Worm (Caenorhabditis elegans) whole organism, mixed stage, embryonic: ENCODE data around the gene pir-2.
A peak's percentile ranks its signal among the peaks of the same experiment; 100 is the strongest.

Experiments used
- M03D4.4 ChIP-seq: sonication (generic microtip); optimal IDR thresholded peaks from 2 replicates; lab custom pipeline; 2017; ENCODE audit warnings: mild to moderate bottlenecking, missing genetic modification characterization, missing compliant biosample characterization
- bed-3 ChIP-seq: fragments of 200-800 bp; sonication (Bioruptor generic); optimal IDR thresholded peaks from 3 replicates; lab custom pipeline; 2018; ENCODE audit warnings: mild to moderate bottlenecking, missing genetic modification characterization, moderate library complexity, missing compliant biosample characterization
- blmp-1 ChIP-seq: fragments of 150-350 bp; optimal IDR thresholded peaks from 2 replicates; lab custom pipeline; 2014; ENCODE audit warnings: missing biosample characterization, missing genetic modification characterization
- ceh-39 ChIP-seq: fragments of 150-350 bp; optimal IDR thresholded peaks from 2 replicates; lab custom pipeline; 2014; ENCODE audit warnings: missing biosample characterization, missing genetic modification characterization
- ceh-43 ChIP-seq: fragments of 200-800 bp; sonication (Bioruptor generic); optimal IDR thresholded peaks from 2 replicates; lab custom pipeline; 2018; ENCODE audit warnings: mild to moderate bottlenecking, missing genetic modification characterization, moderate library complexity, missing compliant biosample characterization
- ceh-83 ChIP-seq: fragments of 200-800 bp; sonication (Bioruptor generic); optimal IDR thresholded peaks from 2 replicates; lab custom pipeline; 2018; ENCODE audit warnings: mild to moderate bottlenecking, missing genetic modification characterization, missing compliant biosample characterization
- ces-1 ChIP-seq: fragments of 150-350 bp; optimal IDR thresholded peaks from 2 replicates; lab custom pipeline; 2014; ENCODE audit warnings: missing biosample characterization, missing genetic modification reagents, missing genetic modification characterization
- cnd-1 ChIP-seq: fragments of 200-800 bp; sonication (Bioruptor generic); optimal IDR thresholded peaks from 2 replicates; lab custom pipeline; 2018; ENCODE audit warnings: mild to moderate bottlenecking, missing genetic modification characterization, missing compliant biosample characterization
- drap-1 ChIP-seq: fragments of 200-800 bp; sonication (Bioruptor generic); optimal IDR thresholded peaks from 3 replicates; lab custom pipeline; 2018; ENCODE audit warnings: mild to moderate bottlenecking, missing genetic modification characterization, missing compliant biosample characterization
- elt-1 ChIP-seq: sonication (generic microtip); optimal IDR thresholded peaks from 2 replicates; lab custom pipeline; 2017; ENCODE audit warnings: missing genetic modification characterization, mild to moderate bottlenecking, missing compliant biosample characterization, antibody characterized with exemption, moderate library complexity, borderline replicate concordance; ENCODE audit not compliant: insufficient read depth
- elt-3 ChIP-seq: fragments of 150-350 bp; optimal IDR thresholded peaks from 2 replicates; lab custom pipeline; 2014; ENCODE audit warnings: missing biosample characterization, missing genetic modification characterization
- flh-1 ChIP-seq: fragments of 200-800 bp; sonication (Bioruptor generic); optimal IDR thresholded peaks from 2 replicates; lab custom pipeline; 2018; ENCODE audit warnings: mild to moderate bottlenecking, missing genetic modification characterization, moderate library complexity, missing compliant biosample characterization
- ham-2 ChIP-seq: fragments of 200-800 bp; sonication (Bioruptor generic); optimal IDR thresholded peaks from 2 replicates; lab custom pipeline; 2018; ENCODE audit warnings: mild to moderate bottlenecking, missing genetic modification characterization, missing compliant biosample characterization
- hlh-1 ChIP-seq: fragments of 150-350 bp; optimal IDR thresholded peaks from 2 replicates; lab custom pipeline; 2014; ENCODE audit warnings: missing biosample characterization, missing genetic modification reagents, missing genetic modification characterization
- lin-13 ChIP-seq: fragments of 150-350 bp; optimal IDR thresholded peaks from 2 replicates; lab custom pipeline; 2014; ENCODE audit warnings: missing biosample characterization, missing genetic modification characterization
- lin-32 ChIP-seq: fragments of 200-800 bp; sonication (Bioruptor generic); optimal IDR thresholded peaks from 2 replicates; lab custom pipeline; 2018; ENCODE audit warnings: mild to moderate bottlenecking, missing genetic modification characterization, missing compliant biosample characterization
- lsy-2 ChIP-seq: fragments of 150-350 bp; optimal IDR thresholded peaks from 2 replicates; lab custom pipeline; 2014; ENCODE audit warnings: missing biosample characterization, missing genetic modification characterization
- mep-1 ChIP-seq: fragments of 150-350 bp; optimal IDR thresholded peaks from 2 replicates; lab custom pipeline; 2017; ENCODE audit warnings: missing biosample characterization, missing genetic modification reagents, missing genetic modification characterization, inconsistent platforms
- mls-2 ChIP-seq: sonication (generic microtip); optimal IDR thresholded peaks from 2 replicates; lab custom pipeline; 2016; ENCODE audit warnings: mild to moderate bottlenecking, missing genetic modification characterization, moderate library complexity, missing compliant biosample characterization
- nhr-12 ChIP-seq: fragments of 150-350 bp; optimal IDR thresholded peaks from 2 replicates; lab custom pipeline; 2014; ENCODE audit warnings: missing biosample characterization, missing genetic modification characterization
- nhr-2 ChIP-seq: fragments of 150-350 bp; optimal IDR thresholded peaks from 2 replicates; lab custom pipeline; 2014; ENCODE audit warnings: missing biosample characterization, missing genetic modification characterization
- nhr-237 ChIP-seq: fragments of 150-350 bp; optimal IDR thresholded peaks from 2 replicates; lab custom pipeline; 2014; ENCODE audit warnings: missing biosample characterization, missing genetic modification characterization
- nhr-28 ChIP-seq: fragments of 150-350 bp; optimal IDR thresholded peaks from 2 replicates; lab custom pipeline; 2014; ENCODE audit warnings: missing biosample characterization, missing genetic modification characterization
- nhr-76 ChIP-seq: sonication (generic microtip); optimal IDR thresholded peaks from 2 replicates; lab custom pipeline; 2017; ENCODE audit warnings: missing biosample characterization, missing genetic modification characterization
- pha-4 ChIP-seq: fragments of 150-350 bp; optimal IDR thresholded peaks from 2 replicates; lab custom pipeline; 2018; ENCODE audit warnings: missing biosample characterization, missing genetic modification reagents, missing genetic modification characterization
- sem-2 ChIP-seq: fragments of 200-800 bp; sonication (Bioruptor generic); optimal IDR thresholded peaks from 2 replicates; lab custom pipeline; 2018; ENCODE audit warnings: mild to moderate bottlenecking, missing genetic modification characterization, missing compliant biosample characterization
- snpc-4 ChIP-seq: fragments of 150-350 bp; optimal IDR thresholded peaks from 2 replicates; lab custom pipeline; 2014; ENCODE audit warnings: missing biosample characterization, missing genetic modification characterization
- sptf-1 ChIP-seq: sonication (generic microtip); optimal IDR thresholded peaks from 2 replicates; lab custom pipeline; 2017; ENCODE audit warnings: mild to moderate bottlenecking, missing genetic modification characterization, moderate library complexity, missing compliant biosample characterization
- unc-120 ChIP-seq: sonication (generic microtip); optimal IDR thresholded peaks from 2 replicates; lab custom pipeline; 2017; ENCODE audit warnings: missing genetic modification characterization, missing compliant biosample characterization; ENCODE audit not compliant: poor library complexity, severe bottlenecking
- unc-39 ChIP-seq: fragments of 150-350 bp; optimal IDR thresholded peaks from 2 replicates; lab custom pipeline; 2014; ENCODE audit warnings: missing biosample characterization, missing genetic modification characterization
- unc-62 ChIP-seq: fragments of 150-350 bp; optimal IDR thresholded peaks from 2 replicates; lab custom pipeline; 2014; ENCODE audit warnings: missing biosample characterization, missing genetic modification reagents, missing genetic modification characterization
- zip-8 ChIP-seq: fragments of 150-350 bp; optimal IDR thresholded peaks from 2 replicates; lab custom pipeline; 2014; ENCODE audit warnings: missing biosample characterization, missing genetic modification characterization
- ztf-11 ChIP-seq: fragments of 150-350 bp; optimal IDR thresholded peaks from 2 replicates; lab custom pipeline; 2014; ENCODE audit warnings: missing biosample characterization, missing genetic modification characterization

The pir-2 gene

DNA sequence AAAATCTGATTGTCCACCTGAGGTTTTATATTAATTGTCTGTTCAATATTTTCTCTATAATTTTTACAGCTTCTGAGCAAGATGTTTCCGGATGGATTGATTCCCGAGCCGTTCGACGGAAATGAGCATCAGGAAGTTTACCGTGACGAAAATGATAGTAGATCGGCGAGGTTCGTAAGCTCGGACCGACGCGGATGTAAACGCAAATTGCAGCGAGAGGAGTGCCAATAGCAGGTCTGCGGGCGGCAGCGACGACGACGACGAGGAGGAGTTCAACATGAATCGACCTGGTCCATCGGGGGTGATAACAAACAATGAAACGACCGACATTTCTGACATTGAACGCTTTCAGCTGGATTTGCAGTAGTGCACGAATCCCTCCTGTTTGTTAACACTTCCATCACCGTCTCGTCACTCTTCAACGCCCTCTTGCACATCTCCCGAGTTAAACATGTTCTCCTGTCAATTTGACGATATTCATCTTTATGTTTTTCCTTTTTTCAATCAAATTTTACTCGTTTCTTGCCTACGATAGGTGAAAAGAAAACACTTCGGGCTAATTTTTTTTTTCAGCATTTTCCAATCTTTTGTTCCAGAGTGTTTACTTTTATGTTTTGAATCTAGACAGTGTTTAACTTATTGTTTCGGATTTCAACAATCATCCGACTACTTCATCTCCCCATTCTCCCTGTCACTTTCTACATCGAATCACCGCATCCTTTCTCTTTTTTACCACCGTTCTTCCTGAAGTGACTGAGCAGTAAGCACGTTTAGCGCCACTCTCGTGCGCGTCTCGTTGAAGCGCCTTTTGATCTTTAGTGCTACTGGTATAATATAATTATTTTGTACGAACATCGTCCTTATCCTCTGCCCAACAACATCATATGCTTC, 18.7 kb upstream of the pir-2 start:
- TF ChIP-seq pha-4 (tag; lab: Kevin White, UChicago), result no peak
- no peak for TF ChIP-seq ham-2 (GFP tag; lab: Kevin White, UChicago)
- no peak for TF ChIP-seq unc-62 (GFP tag; lab: Kevin White, UChicago)
- no peak for TF ChIP-seq ceh-83
- no peak for TF ChIP-seq bed-3
- no peak for TF ChIP-seq snpc-4
- TF ChIP-seq nhr-2 (tag; lab: Kevin White, UChicago), result no peak
- no peak for TF ChIP-seq cnd-1
- TF ChIP-seq sptf-1, result no peak
- no peak for TF ChIP-seq ceh-39 (tag; lab: Kevin White, UChicago)
- no peak for TF ChIP-seq elt-1
- TF ChIP-seq hlh-1 (tag; lab: Kevin White, UChicago), result no peak
- no peak for TF ChIP-seq zip-8
- TF ChIP-seq drap-1, result no peak
- TF ChIP-seq lin-13 (tag; lab: Kevin White, UChicago), result no peak
- TF ChIP-seq ztf-11, result no peak
- no peak for TF ChIP-seq lin-32
- TF ChIP-seq flh-1 (GFP tag; lab: Kevin White, UChicago), result no peak
- TF ChIP-seq mls-2, result no peak

DNA sequence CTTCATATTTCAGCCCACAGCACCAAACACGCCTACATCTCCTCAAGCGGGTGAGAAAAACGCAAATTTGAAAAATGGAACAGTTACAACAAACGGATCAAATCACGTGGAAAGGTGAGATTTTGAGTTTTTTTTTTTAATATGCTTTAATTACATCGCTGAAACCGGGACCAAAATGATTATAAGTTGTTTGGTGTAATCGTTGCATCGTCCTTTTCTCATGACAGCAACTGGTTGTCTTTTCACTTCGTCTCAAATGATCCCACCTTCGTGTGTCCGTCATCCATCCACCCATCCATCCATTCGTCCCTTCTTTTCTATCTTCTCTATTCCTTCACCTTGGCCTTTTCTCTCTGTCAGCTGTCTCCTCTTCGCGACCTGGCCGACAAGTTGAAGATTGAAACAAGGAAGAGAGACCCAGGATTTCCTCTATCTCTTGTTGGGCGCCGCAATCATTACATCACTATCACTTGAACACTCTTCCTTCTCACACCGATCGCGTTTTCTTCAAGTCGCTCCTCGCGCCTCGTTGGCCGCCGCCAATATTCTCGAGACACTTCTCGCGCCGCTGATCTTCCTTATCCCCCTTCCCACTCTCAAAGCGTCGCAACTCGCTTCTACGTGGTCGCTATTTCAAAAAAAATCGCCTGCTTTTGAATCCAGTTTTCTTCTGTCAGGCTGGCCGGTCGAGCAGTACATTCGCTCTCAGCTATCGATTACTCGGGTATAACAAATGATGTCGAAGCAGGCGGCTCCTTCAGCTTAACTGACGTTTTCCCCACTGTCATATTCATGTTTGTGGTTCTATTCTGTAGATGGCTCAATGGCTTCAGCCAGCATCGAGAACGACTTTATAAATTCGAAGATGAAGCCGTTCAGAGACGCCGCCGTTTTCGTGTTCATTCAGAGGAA, 14.0 kb upstream of the pir-2 start:
- TF ChIP-seq mep-1 (tag; lab: Kevin White, UChicago) (no peak), sem-2 (GFP tag; lab: Kevin White, UChicago) (no peak), lin-32 (no peak), unc-120 (tag; lab: Kevin White, UChicago) (peak; percentile 57), unc-62 (GFP tag; lab: Kevin White, UChicago) (peak; percentile 89), elt-3 (tag; lab: Kevin White, UChicago) (no peak), bed-3 (no peak), nhr-2 (tag; lab: Kevin White, UChicago) (no peak), snpc-4 (no peak), cnd-1 (no peak), zip-8 (no peak), ceh-39 (tag; lab: Kevin White, UChicago) (no peak), hlh-1 (tag; lab: Kevin White, UChicago) (peak; percentile 88), M03D4.4 (tag; lab: Kevin White, UChicago) (no peak), drap-1 (no peak), ztf-11 (no peak)
- TF ChIP-seq, all 35 proteins: peak for 3

DNA sequence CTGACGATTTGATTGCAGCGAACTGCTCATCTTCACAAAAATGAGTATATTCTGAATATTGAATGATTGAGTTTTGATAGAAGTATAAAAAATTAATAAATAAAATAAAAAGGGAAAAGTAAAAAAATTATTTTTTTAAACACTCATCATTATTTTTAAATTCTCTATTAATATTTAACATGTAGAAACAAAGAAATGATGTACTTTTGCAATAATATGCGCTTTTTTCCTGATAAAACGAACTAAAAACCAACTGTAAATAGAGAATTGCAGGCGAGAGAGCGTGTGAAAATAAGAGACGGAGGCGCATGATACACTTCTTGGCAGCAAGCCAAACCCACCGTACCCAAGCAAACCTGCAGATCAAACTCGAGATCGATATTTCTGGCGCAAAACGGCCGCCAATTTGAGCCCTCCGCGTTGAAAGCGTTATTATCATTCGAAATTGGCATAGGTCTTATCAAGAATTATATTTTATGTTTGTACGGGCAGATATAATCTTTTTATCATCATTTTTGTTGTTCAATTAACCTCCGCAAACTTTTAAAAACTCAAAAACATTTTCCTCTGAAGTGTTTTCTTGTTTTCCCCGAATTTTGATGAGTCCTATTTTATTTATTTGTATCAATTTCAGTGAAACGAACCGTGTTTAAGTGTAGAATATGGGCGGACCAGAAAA, 12.7 kb upstream of the pir-2 start, which contains the start of the genes rheb-1 and spk-1:
Gene rheb-1 (minus strand): TSS at position 51 of the 679 bp plus-strand sequence.
Gene spk-1 (plus strand): TSS at position 629 of the 679 bp plus-strand sequence.
- TF ChIP-seq blmp-1 (tag; lab: Kevin White, UChicago), result no peak
- peak; percentile 69 for TF ChIP-seq sptf-1
- peak; percentile 40 for TF ChIP-seq lin-13 (tag; lab: Kevin White, UChicago)
- peak; percentile 36 for TF ChIP-seq mls-2
- TF ChIP-seq nhr-76, result no peak
- peak; percentile 2 for TF ChIP-seq nhr-2 (tag; lab: Kevin White, UChicago)
- no peak for TF ChIP-seq nhr-12 (tag; lab: Kevin White, UChicago)
- TF ChIP-seq bed-3, result no peak
- no peak for TF ChIP-seq elt-1
- peak; percentile 3 for TF ChIP-seq hlh-1 (tag; lab: Kevin White, UChicago)
- no peak for TF ChIP-seq ham-2 (GFP tag; lab: Kevin White, UChicago)
- peak; percentile 7 for TF ChIP-seq nhr-237 (tag; lab: Kevin White, UChicago)
- peak; percentile 28 for TF ChIP-seq drap-1
- TF ChIP-seq lsy-2 (tag; lab: Kevin White, UChicago), result peak; percentile 96
- TF ChIP-seq flh-1 (GFP tag; lab: Kevin White, UChicago), result no peak
- no peak for TF ChIP-seq snpc-4
- no peak for TF ChIP-seq elt-3 (tag; lab: Kevin White, UChicago)
- TF ChIP-seq pha-4 (tag; lab: Kevin White, UChicago), result peak; percentile 81
- no peak for TF ChIP-seq ceh-43 (GFP tag; lab: Kevin White, UChicago)
- TF ChIP-seq unc-39 (tag; lab: Kevin White, UChicago), result no peak
- TF ChIP-seq nhr-28 (tag; lab: Kevin White, UChicago), result no peak
- no peak for TF ChIP-seq lin-32
- TF ChIP-seq unc-120 (tag; lab: Kevin White, UChicago), result peak; percentile 50
- TF ChIP-seq mep-1 (tag; lab: Kevin White, UChicago), result peak; percentile 79
- TF ChIP-seq unc-62 (GFP tag; lab: Kevin White, UChicago), result peak; percentile 30
- peak; percentile 98 for TF ChIP-seq ceh-39 (tag; lab: Kevin White, UChicago)
- peak; percentile 18 for TF ChIP-seq cnd-1
- no peak for TF ChIP-seq M03D4.4 (tag; lab: Kevin White, UChicago)
- peak; percentile 45 for TF ChIP-seq ces-1 (GFP tag; lab: Kevin White, UChicago)
- no peak for TF ChIP-seq ceh-83
- TF ChIP-seq ztf-11, result no peak
- TF ChIP-seq, all 35 proteins: peak for 15
